Fruit fly (Drosophila melanogaster): Measurements from ENCODE around the gene CG13829.

CG13829 gene

DNA sequence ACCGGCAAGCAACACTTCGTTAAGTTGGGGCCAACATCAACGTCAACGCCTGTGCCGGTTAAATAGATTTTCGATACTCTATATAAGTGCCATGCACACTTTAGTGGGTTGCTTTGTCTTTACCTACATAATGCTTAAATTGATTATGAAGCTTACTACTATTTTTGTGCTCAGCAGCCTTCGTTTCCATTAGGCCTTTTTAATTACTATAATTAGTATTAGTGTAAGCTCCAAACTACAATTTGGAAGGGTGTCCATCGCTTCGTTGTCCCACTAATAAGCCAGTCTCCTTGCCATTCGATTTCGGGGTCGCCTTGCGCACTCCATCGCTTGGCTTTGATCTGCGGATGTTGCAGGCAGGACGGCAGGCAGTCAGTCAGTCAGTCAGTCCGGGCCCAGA is 13.5 kb downstream of the CG13829 start (continued):
- TF ChIP-seq CG8119 (GFP tag; IDR thresholded peaks at IDR 0.05), result peak; percentile 56
- peak; percentile 79 for TF ChIP-seq CG6163 (GFP tag; IDR thresholded peaks at IDR 0.05)
- peak; percentile 73 for TF ChIP-seq fd59A (GFP tag; optimal IDR thresholded peaks at IDR 0.05)
- TF ChIP-seq pdm3 (GFP tag; optimal IDR thresholded peaks at IDR 0.05), result peak; percentile 62
- TF ChIP-seq net (GFP tag; optimal IDR thresholded peaks at IDR 0.05), result peak; percentile 38
- TF ChIP-seq lz (GFP tag; optimal IDR thresholded peaks at IDR 0.05), result peak; percentile 61
- TF ChIP-seq fd85E (GFP tag; optimal IDR thresholded peaks at IDR 0.05), result no peak
- peak in 1 of 2 experiments; percentile 61 for TF ChIP-seq ss (GFP tag; optimal IDR thresholded peaks at IDR 0.05)
- TF ChIP-seq acj6 (GFP tag; optimal IDR thresholded peaks at IDR 0.05), result peak; percentile 66
- peak; percentile 20 for TF ChIP-seq Blimp-1 (GFP tag; optimal IDR thresholded peaks at IDR 0.05)
- peak; percentile 76 for TF ChIP-seq Eip75B (GFP tag; optimal IDR thresholded peaks at IDR 0.05)
- TF ChIP-seq CG11902 (GFP tag; optimal IDR thresholded peaks at IDR 0.05), result peak; percentile 37
- TF ChIP-seq OdsH (GFP tag; optimal IDR thresholded peaks at IDR 0.05), result peak; percentile 63
- peak; percentile 52 for TF ChIP-seq CG34406 (GFP tag; optimal IDR thresholded peaks at IDR 0.05)

DNA sequence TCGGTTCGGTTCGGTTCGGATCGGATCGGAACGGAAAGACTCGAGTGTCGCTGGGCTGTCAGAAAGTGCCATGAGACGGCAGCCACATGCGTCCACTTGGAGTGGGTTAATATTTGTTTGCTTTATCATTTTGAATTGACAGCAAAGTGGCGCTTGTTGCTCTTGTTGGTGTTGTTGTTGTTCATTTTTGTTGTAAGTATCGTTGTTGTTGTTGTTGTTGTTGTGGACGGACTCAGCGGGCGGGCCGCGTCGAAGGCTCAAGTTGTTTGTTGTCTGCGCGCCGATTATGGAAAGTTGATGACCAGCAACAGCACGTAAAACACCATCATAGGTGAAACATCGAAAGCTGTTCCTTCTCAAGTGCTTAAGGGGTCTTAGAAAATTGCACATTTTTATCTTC is 14.1 kb downstream of the CG13829 start:
- TF ChIP-seq Eip78C (GFP tag) (no peak), fd59A (GFP tag; optimal IDR thresholded peaks at IDR 0.05) (no peak), acj6 (GFP tag; optimal IDR thresholded peaks at IDR 0.05) (no peak), CG3919 (GFP tag; optimal IDR thresholded peaks at IDR 0.05) (no peak), CG34406 (GFP tag; optimal IDR thresholded peaks at IDR 0.05) (no peak), CG15336 (GFP tag; IDR thresholded peaks at IDR 0.05) (no peak), Met (GFP tag; optimal IDR thresholded peaks at IDR 0.05) (no peak), Lpt (GFP tag; optimal IDR thresholded peaks at IDR 0.05) (no peak), CG11762 (GFP tag; optimal IDR thresholded peaks at IDR 0.05; ENCODE audit: insufficient read depth) (no peak), Smox (GFP tag; optimal IDR thresholded peaks at IDR 0.05) (no peak), Gug (GFP tag; IDR thresholded peaks at IDR 0.05) (no peak), CG6854 (GFP tag; optimal IDR thresholded peaks at IDR 0.05) (no peak), CG6792 (GFP tag; optimal IDR thresholded peaks at IDR 0.05) (no peak), CG6276 (GFP tag; optimal IDR thresholded peaks at IDR 0.05) (no peak), CG6163 (GFP tag; IDR thresholded peaks at IDR 0.05) (no peak), CG16779 (tag; optimal IDR thresholded peaks at IDR 0.05) (no peak), ss (GFP tag; optimal IDR thresholded peaks at IDR 0.05) (no peak), Sox14 (GFP tag; optimal IDR thresholded peaks at IDR 0.05) (no peak), CG11902 (GFP tag; optimal IDR thresholded peaks at IDR 0.05) (no peak), spab (GFP tag; optimal IDR thresholded peaks at IDR 0.05) (no peak)

DNA sequence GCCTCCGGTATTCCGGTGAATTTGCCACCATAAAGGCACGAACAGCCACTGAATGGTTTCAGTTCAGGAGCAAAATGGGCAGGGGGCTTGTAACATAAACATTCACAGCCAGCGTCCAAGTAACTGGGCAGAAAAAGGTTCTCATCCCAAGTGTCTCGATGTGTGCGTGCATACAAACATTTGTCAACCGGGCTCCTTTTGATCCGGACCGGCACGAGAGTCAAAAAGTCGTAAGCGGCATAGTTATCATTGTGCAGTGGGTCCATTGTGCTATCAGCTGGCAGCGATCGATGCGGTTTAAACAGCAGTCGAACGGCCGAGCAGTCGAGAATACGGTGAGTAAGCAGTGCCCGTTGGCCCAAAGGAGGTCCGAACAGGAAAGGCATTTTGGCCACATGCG is 15.5 kb downstream of the CG13829 start:
- TF ChIP-seq dsx (GFP tag; optimal IDR thresholded peaks at IDR 0.05; ENCODE audit: poor library complexity, severe bottlenecking), result no peak
- TF ChIP-seq fkh (GFP tag; optimal IDR thresholded peaks at IDR 0.05), result no peak
- no peak for TF ChIP-seq CG34406 (GFP tag; optimal IDR thresholded peaks at IDR 0.05)
- no peak for TF ChIP-seq CG15336 (GFP tag; IDR thresholded peaks at IDR 0.05)
- TF ChIP-seq fd85E (GFP tag; optimal IDR thresholded peaks at IDR 0.05), result no peak

DNA sequence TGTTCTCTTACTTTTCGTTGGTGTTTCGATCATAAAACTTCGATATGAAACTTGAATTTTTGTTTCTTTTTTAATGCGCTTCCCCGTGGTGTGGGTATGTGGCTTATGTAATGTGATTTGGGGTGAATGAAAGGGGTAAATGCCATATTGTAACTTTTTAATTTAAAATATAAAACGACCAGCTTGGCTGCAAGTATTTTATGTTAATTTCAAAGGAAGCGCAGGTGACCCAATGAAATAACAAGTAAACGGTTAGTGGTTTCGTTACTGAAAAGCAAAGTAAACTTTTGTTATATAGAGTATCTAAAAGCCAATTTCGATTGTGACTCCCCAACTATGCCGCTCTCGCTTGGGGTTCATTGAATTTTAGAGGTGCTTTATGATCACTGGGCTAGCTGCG is 16.5 kb downstream of the CG13829 start:
- TF ChIP-seq net (GFP tag; optimal IDR thresholded peaks at IDR 0.05) (peak; percentile 3), spab (GFP tag; optimal IDR thresholded peaks at IDR 0.05) (no peak), salr (GFP tag; optimal IDR thresholded peaks at IDR 0.05) (no peak), CG11762 (GFP tag; optimal IDR thresholded peaks at IDR 0.05; ENCODE audit: insufficient read depth) (no peak), Smox (GFP tag; optimal IDR thresholded peaks at IDR 0.05) (peak; percentile 30), CG15336 (GFP tag; IDR thresholded peaks at IDR 0.05) (peak; percentile 42; the same call in 1 of the 2 replicates), CG6854 (GFP tag; optimal IDR thresholded peaks at IDR 0.05) (no peak), CG31627 (GFP tag; optimal IDR thresholded peaks at IDR 0.05) (peak; percentile 26), fd85E (GFP tag; optimal IDR thresholded peaks at IDR 0.05) (no peak), eg (GFP tag; IDR thresholded peaks at IDR 0.05) (no peak), CG10631 (GFP tag; optimal IDR thresholded peaks at IDR 0.05) (no peak), fkh (GFP tag; optimal IDR thresholded peaks at IDR 0.05) (no peak), dac (GFP tag; optimal IDR thresholded peaks at IDR 0.05) (no peak), CG8119 (GFP tag; IDR thresholded peaks at IDR 0.05) (no peak), Blimp-1 (GFP tag; optimal IDR thresholded peaks at IDR 0.05) (no peak), achi (GFP tag; optimal IDR thresholded peaks at IDR 0.05) (peak; percentile 11), pdm3 (GFP tag; optimal IDR thresholded peaks at IDR 0.05) (peak; percentile 43), Sox102F (GFP tag; optimal IDR thresholded peaks at IDR 0.05) (peak; percentile 41), CG1621 (tag; optimal IDR thresholded peaks at IDR 0.05) (no peak), Met (GFP tag; optimal IDR thresholded peaks at IDR 0.05) (peak; percentile 46), CG6808 (GFP tag; optimal IDR thresholded peaks at IDR 0.05) (peak; percentile 48), Hr39 (GFP tag; optimal IDR thresholded peaks at IDR 0.05) (peak; percentile 45), CG34406 (GFP tag; optimal IDR thresholded peaks at IDR 0.05) (peak; percentile 19), Sox14 (GFP tag; optimal IDR thresholded peaks at IDR 0.05) (peak; percentile 19), Hr4 (GFP tag; optimal IDR thresholded peaks at IDR 0.05) (peak; percentile 21), Eip78C (GFP tag) (peak; percentile 11), ss (GFP tag; optimal IDR thresholded peaks at IDR 0.05) (no peak), CG3032 (tag; optimal IDR thresholded peaks at IDR 0.05) (no peak), Ets96B (tag; optimal IDR thresholded peaks at IDR 0.05) (peak; percentile 15)

Measured in whole organism, prepupa.